Worm (Caenorhabditis elegans) whole organism, mixed stage, embryonic: Measurements from ENCODE around the gene gcy-3.

Experiments
- elt-1 ChIP-seq: sonication (generic microtip); optimal IDR thresholded peaks from 2 replicates; lab custom pipeline; 2017; ENCODE audit warnings: missing genetic modification characterization, mild to moderate bottlenecking, missing compliant biosample characterization, antibody characterized with exemption, moderate library complexity, borderline replicate concordance; ENCODE audit not compliant: insufficient read depth
- elt-3 ChIP-seq: fragments of 150-350 bp; optimal IDR thresholded peaks from 2 replicates; lab custom pipeline; 2014; ENCODE audit warnings: missing biosample characterization, missing genetic modification characterization
- hlh-1 ChIP-seq: fragments of 150-350 bp; optimal IDR thresholded peaks from 2 replicates; lab custom pipeline; 2014; ENCODE audit warnings: missing biosample characterization, missing genetic modification reagents, missing genetic modification characterization
- mab-5 ChIP-seq: fragments of 150-350 bp; optimal IDR thresholded peaks from 2 replicates; lab custom pipeline; 2014; ENCODE audit warnings: missing biosample characterization, missing genetic modification characterization
- nhr-12 ChIP-seq: fragments of 150-350 bp; optimal IDR thresholded peaks from 2 replicates; lab custom pipeline; 2014; ENCODE audit warnings: missing biosample characterization, missing genetic modification characterization
- nhr-76 ChIP-seq: sonication (generic microtip); optimal IDR thresholded peaks from 2 replicates; lab custom pipeline; 2017; ENCODE audit warnings: missing biosample characterization, missing genetic modification characterization
- snpc-4 ChIP-seq: fragments of 150-350 bp; optimal IDR thresholded peaks from 2 replicates; lab custom pipeline; 2014; ENCODE audit warnings: missing biosample characterization, missing genetic modification characterization
- unc-62 ChIP-seq: fragments of 150-350 bp; optimal IDR thresholded peaks from 2 replicates; lab custom pipeline; 2014; ENCODE audit warnings: missing biosample characterization, missing genetic modification reagents, missing genetic modification characterization
- zip-8 ChIP-seq: fragments of 150-350 bp; optimal IDR thresholded peaks from 2 replicates; lab custom pipeline; 2014; ENCODE audit warnings: missing biosample characterization, missing genetic modification characterization

DNA sequence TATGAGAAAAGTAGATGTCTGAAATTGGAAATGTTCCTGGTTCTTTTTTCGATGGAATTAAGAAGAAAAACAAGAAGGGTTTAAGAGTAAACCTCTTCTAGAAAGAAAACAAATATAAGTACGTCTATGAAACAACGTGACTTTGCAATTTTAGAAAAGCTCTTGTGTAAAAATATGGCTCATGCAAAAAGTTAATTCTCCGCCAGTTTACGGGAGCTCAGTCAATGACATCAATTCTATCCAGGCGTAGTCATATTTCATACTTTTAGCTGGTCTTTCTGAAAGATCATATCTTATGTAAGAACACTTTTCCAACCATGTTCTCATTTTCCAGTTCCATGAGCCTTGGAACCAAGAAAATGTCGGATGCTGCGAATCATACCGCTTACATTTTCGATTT is 17.2 kb downstream of the gcy-3 start:
- TF ChIP-seq snpc-4 (tag; lab: Kevin White, UChicago): no peak
- TF ChIP-seq elt-3: no peak
- no peak for TF ChIP-seq mab-5 (tag; lab: Kevin White, UChicago)
- no peak for TF ChIP-seq nhr-12 (tag; lab: Kevin White, UChicago)
- no peak for TF ChIP-seq unc-62
- TF ChIP-seq hlh-1 (tag; lab: Kevin White, UChicago): no peak
- TF ChIP-seq zip-8 (tag; lab: Kevin White, UChicago): no peak
- TF ChIP-seq elt-1: no peak
- TF ChIP-seq nhr-76 (tag; lab: Kevin White, UChicago): no peak
